Fruit fly (Drosophila melanogaster) whole organism, embryonic: ENCODE results near the gene CG15498.

ENCODE experiments used
- Atf-2 ChIP-seq: fragments of 200-800 bp; sonication (Bioruptor generic); optimal IDR thresholded peaks from 2 replicates; lab custom pipeline; 2016; ENCODE audit warnings: missing biosample characterization, missing genetic modification characterization
- CG10431 ChIP-seq: fragments of 200-800 bp; sonication (Bioruptor generic); optimal IDR thresholded peaks from 3 replicates; lab custom pipeline; 2018; ENCODE audit warnings: missing biosample characterization, mild to moderate bottlenecking, missing genetic modification characterization
- CG11085 ChIP-seq: fragments of 200-800 bp; sonication (Bioruptor generic); IDR thresholded peaks from 2 replicates; pipeline ENCODE4 v1.3.6; 2022; ENCODE audit warnings: missing biosample characterization, missing genetic modification characterization
- CG11504 ChIP-seq: fragments of 200-800 bp; sonication (Bioruptor generic); optimal IDR thresholded peaks from 3 replicates; lab custom pipeline; 2019; ENCODE audit warnings: missing biosample characterization, mild to moderate bottlenecking, missing genetic modification characterization, moderate library complexity
- CG12219 ChIP-seq: fragments of 200-800 bp; sonication (Bioruptor generic); optimal IDR thresholded peaks from 3 replicates; lab custom pipeline; 2018; ENCODE audit warnings: missing biosample characterization, mild to moderate bottlenecking, missing genetic modification characterization
- CG12769 ChIP-seq: fragments of 200-800 bp; sonication (Bioruptor generic); optimal IDR thresholded peaks from 2 replicates; lab custom pipeline; 2019; ENCODE audit warnings: missing biosample characterization, mild to moderate bottlenecking, missing genetic modification characterization, moderate library complexity
- CG13775 ChIP-seq: fragments of 200-800 bp; sonication (Bioruptor generic); optimal IDR thresholded peaks from 3 replicates; lab custom pipeline; 2017; ENCODE audit warnings: missing biosample characterization, mild to moderate bottlenecking, missing genetic modification characterization
- CG14014 ChIP-seq: fragments of 200-800 bp; sonication (Bioruptor generic); IDR thresholded peaks from 2 replicates; pipeline ENCODE4 v1.3.6; 2022; ENCODE audit warnings: missing biosample characterization, missing genetic modification characterization
- CG1603 ChIP-seq: fragments of 200-800 bp; sonication (Bioruptor generic); optimal IDR thresholded peaks from 2 replicates; lab custom pipeline; 2019; ENCODE audit warnings: missing biosample characterization, mild to moderate bottlenecking, missing genetic modification characterization, moderate library complexity
- CG18011 ChIP-seq: fragments of 200-800 bp; sonication (Bioruptor generic); optimal IDR thresholded peaks from 2 replicates; lab custom pipeline; 2017; ENCODE audit warnings: missing biosample characterization, missing genetic modification characterization, mild to moderate bottlenecking, moderate library complexity, missing genotype
- CG2202 ChIP-seq: fragments of 200-800 bp; sonication (Bioruptor generic); optimal IDR thresholded peaks from 2 replicates; lab custom pipeline; 2018; ENCODE audit warnings: missing biosample characterization, mild to moderate bottlenecking, missing genetic modification characterization
- CG30020 ChIP-seq: fragments of 200-800 bp; optimal IDR thresholded peaks from 2 replicates; lab custom pipeline; 2019; ENCODE audit warnings: missing biosample characterization, mild to moderate bottlenecking, missing genetic modification characterization, moderate library complexity
- CG31365 ChIP-seq: fragments of 200-800 bp; sonication (Bioruptor generic); optimal IDR thresholded peaks from 2 replicates; lab custom pipeline; 2018; ENCODE audit warnings: missing biosample characterization, mild to moderate bottlenecking, missing genetic modification characterization
- CG34224 ChIP-seq: fragments of 200-800 bp; sonication (Bioruptor generic); IDR thresholded peaks from 3 replicates; pipeline ENCODE4 v1.3.6; 2022; ENCODE audit warnings: missing biosample characterization, missing genetic modification characterization; ENCODE audit not compliant: partially characterized antibody
- CG34376 ChIP-seq: fragments of 200-800 bp; sonication (Bioruptor generic); optimal IDR thresholded peaks from 2 replicates; lab custom pipeline; 2018; ENCODE audit warnings: missing biosample characterization, mild to moderate bottlenecking, missing genetic modification characterization
- CG3847 ChIP-seq: fragments of 200-800 bp; sonication (Bioruptor generic); IDR thresholded peaks from 2 replicates; pipeline ENCODE4 v1.3.6; 2022; ENCODE audit warnings: missing biosample characterization, missing genetic modification characterization
- CG4328 ChIP-seq: fragments of 200-800 bp; sonication (Bioruptor generic); optimal IDR thresholded peaks from 3 replicates; lab custom pipeline; 2017; ENCODE audit warnings: missing biosample characterization, missing genetic modification reagents, missing genetic modification characterization
- CG43689 ChIP-seq: fragments of 200-800 bp; sonication (Bioruptor generic); IDR thresholded peaks from 2 replicates; pipeline ENCODE4 v1.3.6; 2022; ENCODE audit warnings: missing biosample characterization, missing genetic modification characterization
- CG4707 ChIP-seq: fragments of 200-800 bp; sonication (Bioruptor generic); optimal IDR thresholded peaks from 2 replicates; lab custom pipeline; 2018; ENCODE audit warnings: missing biosample characterization, mild to moderate bottlenecking, missing genetic modification characterization, moderate library complexity
- CG6791 ChIP-seq: fragments of 200-800 bp; sonication (Bioruptor generic); IDR thresholded peaks from 3 replicates; pipeline ENCODE4 v1.3.6; 2022; ENCODE audit warnings: missing biosample characterization, missing genetic modification characterization; ENCODE audit not compliant: partially characterized antibody
- CG6813 ChIP-seq: fragments of 200-800 bp; sonication (Bioruptor generic); optimal IDR thresholded peaks from 2 replicates; lab custom pipeline; 2017; ENCODE audit warnings: missing biosample characterization, missing genetic modification characterization, mild to moderate bottlenecking, moderate library complexity, missing genetic modification reagents
- CG7271 ChIP-seq: fragments of 200-800 bp; sonication (Bioruptor generic); optimal IDR thresholded peaks from 2 replicates; lab custom pipeline; 2018; ENCODE audit warnings: missing biosample characterization, mild to moderate bottlenecking, missing genetic modification characterization, moderate library complexity
- CG7372 ChIP-seq: fragments of 200-800 bp; sonication (Bioruptor generic); IDR thresholded peaks from 2 replicates; pipeline ENCODE4 v1.3.6; 2022; ENCODE audit warnings: missing biosample characterization, missing genetic modification characterization
- CG7963 ChIP-seq: fragments of 200-800 bp; sonication (Bioruptor generic); IDR thresholded peaks from 3 replicates; pipeline ENCODE4 v1.3.6; 2022; ENCODE audit warnings: missing biosample characterization, missing genetic modification characterization; ENCODE audit not compliant: partially characterized antibody
- CG7987 ChIP-seq: fragments of 200-800 bp; sonication (Bioruptor generic); optimal IDR thresholded peaks from 2 replicates; lab custom pipeline; 2018; ENCODE audit warnings: missing biosample characterization, mild to moderate bottlenecking, missing genetic modification characterization, moderate library complexity
- CG8359 ChIP-seq: fragments of 200-800 bp; sonication (Bioruptor generic); optimal IDR thresholded peaks from 2 replicates; lab custom pipeline; 2017; ENCODE audit warnings: missing biosample characterization, mild to moderate bottlenecking, missing genetic modification characterization, borderline replicate concordance
- CG8924 ChIP-seq: fragments of 200-800 bp; optimal IDR thresholded peaks from 3 replicates; lab custom pipeline; 2019; ENCODE audit warnings: missing biosample characterization, mild to moderate bottlenecking, missing genetic modification characterization, moderate library complexity
- CoRest ChIP-seq: fragments of 200-800 bp; sonication (Bioruptor generic); optimal IDR thresholded peaks from 3 replicates; lab custom pipeline; 2018; ENCODE audit warnings: missing biosample characterization, mild to moderate bottlenecking, missing genetic modification characterization, moderate library complexity
- CrebB ChIP-seq: fragments of 200-800 bp; sonication (Bioruptor generic); optimal IDR thresholded peaks from 3 replicates; lab custom pipeline; 2018; ENCODE audit warnings: missing biosample characterization, mild to moderate bottlenecking, missing genetic modification characterization
- ERR ChIP-seq: fragments of 200-800 bp; sonication (Bioruptor generic); optimal IDR thresholded peaks from 2 replicates; lab custom pipeline; 2016; ENCODE audit warnings: missing biosample characterization, missing genetic modification characterization
- Ets97D ChIP-seq: fragments of 200-800 bp; sonication (Bioruptor generic); optimal IDR thresholded peaks from 3 replicates; lab custom pipeline; 2016; ENCODE audit warnings: missing biosample characterization, missing genetic modification characterization
- Kr ChIP-seq: fragments of 200-800 bp; sonication (Bioruptor generic); optimal IDR thresholded peaks from 2 replicates; lab custom pipeline; 2017; ENCODE audit warnings: missing biosample characterization, mild to moderate bottlenecking, missing genetic modification characterization
- Nf-YB ChIP-seq: fragments of 200-800 bp; sonication (Bioruptor generic); optimal IDR thresholded peaks from 3 replicates; lab custom pipeline; 2019; ENCODE audit warnings: missing biosample characterization, mild to moderate bottlenecking, missing genetic modification characterization, moderate library complexity
- Nf-YC ChIP-seq: fragments of 200-800 bp; optimal IDR thresholded peaks from 3 replicates; lab custom pipeline; 2019; ENCODE audit warnings: missing biosample characterization, mild to moderate bottlenecking, missing genetic modification characterization, moderate library complexity
- Ravus ChIP-seq: fragments of 200-800 bp; sonication (Bioruptor generic); IDR thresholded peaks from 2 replicates; pipeline ENCODE4 v1.3.6; 2022; ENCODE audit warnings: missing biosample characterization, missing genetic modification characterization
- Side ChIP-seq: fragments of 200-800 bp; sonication (Bioruptor generic); optimal IDR thresholded peaks from 2 replicates; lab custom pipeline; 2016; ENCODE audit warnings: missing biosample characterization, missing genetic modification characterization
- ab ChIP-seq: fragments of 200-800 bp; sonication (Bioruptor generic); optimal IDR thresholded peaks from 2 replicates; lab custom pipeline; 2016; ENCODE audit warnings: missing biosample characterization, missing genetic modification characterization
- ara ChIP-seq: fragments of 200-800 bp; sonication (Bioruptor generic); IDR thresholded peaks from 2 replicates; pipeline ENCODE4 v1.3.6; 2022; ENCODE audit warnings: missing biosample characterization, missing genetic modification characterization
- ems ChIP-seq: fragments of 200-800 bp; sonication (Bioruptor generic); optimal IDR thresholded peaks from 3 replicates; lab custom pipeline; 2016; ENCODE audit warnings: missing biosample characterization, missing genetic modification characterization
- fd3F ChIP-seq: fragments of 200-800 bp; sonication (Bioruptor generic); optimal IDR thresholded peaks from 2 replicates; lab custom pipeline; 2018; ENCODE audit warnings: missing biosample characterization, mild to moderate bottlenecking, missing genetic modification characterization, moderate library complexity
- fd96Cb ChIP-seq: fragments of 200-800 bp; sonication (Bioruptor generic); optimal IDR thresholded peaks from 2 replicates; lab custom pipeline; 2018; ENCODE audit warnings: missing biosample characterization, mild to moderate bottlenecking, missing genetic modification characterization, moderate library complexity
- hbn ChIP-seq: fragments of 200-800 bp; sonication (Bioruptor generic); IDR thresholded peaks from 2 replicates; pipeline ENCODE4 v1.3.6; 2022; ENCODE audit warnings: missing biosample characterization, missing genetic modification characterization; ENCODE audit not compliant: partially characterized antibody
- jigr1 ChIP-seq: fragments of 200-800 bp; sonication (Bioruptor generic); IDR thresholded peaks from 3 replicates; pipeline ENCODE4 v1.3.6; 2022; ENCODE audit warnings: missing biosample characterization, missing genetic modification characterization
- klu ChIP-seq: fragments of 200-800 bp; sonication (Bioruptor generic); IDR thresholded peaks from 2 replicates; pipeline ENCODE4 v1.3.6; 2022; ENCODE audit warnings: missing biosample characterization, missing genetic modification characterization
- lab ChIP-seq: fragments of 200-800 bp; sonication (Bioruptor generic); optimal IDR thresholded peaks from 3 replicates; lab custom pipeline; 2017; ENCODE audit warnings: missing biosample characterization, missing genetic modification characterization, mild to moderate bottlenecking, moderate library complexity, missing genetic modification reagents
- nau ChIP-seq: fragments of 200-800 bp; sonication (Bioruptor generic); optimal IDR thresholded peaks from 3 replicates; lab custom pipeline; 2017; ENCODE audit warnings: missing biosample characterization, mild to moderate bottlenecking, missing genetic modification characterization, missing genetic modification reagents
- psq ChIP-seq: fragments of 200-800 bp; sonication (Bioruptor generic); optimal IDR thresholded peaks from 2 replicates; lab custom pipeline; 2017; ENCODE audit warnings: missing biosample characterization, missing genetic modification characterization
- seq ChIP-seq: fragments of 200-800 bp; sonication (Bioruptor generic); IDR thresholded peaks from 2 replicates; pipeline ENCODE4 v1.3.6; 2022; ENCODE audit warnings: missing biosample characterization, missing genetic modification characterization
- slou ChIP-seq: fragments of 200-800 bp; sonication (Bioruptor generic); optimal IDR thresholded peaks from 3 replicates; lab custom pipeline; 2016; ENCODE audit warnings: missing biosample characterization, missing genetic modification characterization
- z ChIP-seq: fragments of 200-800 bp; sonication (Bioruptor generic); IDR thresholded peaks from 3 replicates; pipeline ENCODE4 v1.3.6; 2022; ENCODE audit warnings: missing biosample characterization, missing genetic modification characterization

Gene CG15498

dm6 chr3R:21561427-21561872, 7.5 kb downstream of the CG15498 start (continued):
- TF ChIP-seq ara (no peak), Atf-2 (GFP tag; lab: Kevin White, UChicago) (no peak), CG2202 (tag; lab: Kevin White, UChicago) (no peak), CG7372 (GFP tag; lab: Robert Waterston, UW) (no peak), fd3F (GFP tag; lab: Kevin White, UChicago) (no peak), jigr1 (no peak), Nf-YC (tag; lab: Kevin White, UChicago) (peak; percentile 96), CG7963 (GFP tag; lab: Robert Waterston, UW) (no peak), CG18011 (GFP tag; lab: Kevin White, UChicago) (no peak), CG3847 (GFP tag; lab: Robert Waterston, UW) (no peak), Side (GFP tag; lab: Kevin White, UChicago) (no peak), CG7987 (GFP tag; lab: Kevin White, UChicago) (no peak), seq (GFP tag; lab: Robert Waterston, UW) (peak; percentile 72), CG8924 (tag; lab: Kevin White, UChicago) (no peak), CG6791 (GFP tag; lab: Robert Waterston, UW) (0 out of 3 replicates have a peak, but pooled peaks have one; percentile 11), lab (peak; percentile 37), CrebB (tag; lab: Kevin White, UChicago) (peak; percentile 48), CG30020 (no peak), hbn (no peak), Kr (GFP tag; lab: Kevin White, UChicago) (peak; percentile 24), nau (GFP tag; lab: Kevin White, UChicago) (no peak), CG34224 (GFP tag; lab: Robert Waterston, UW) (peak; percentile 24; the same call in 1 of the 3 replicates), ab (GFP tag; lab: Kevin White, UChicago) (no peak), slou (GFP tag; lab: Kevin White, UChicago) (no peak), fd96Cb (tag; lab: Kevin White, UChicago) (no peak), CG7271 (peak; percentile 63), ems (GFP tag; lab: Kevin White, UChicago) (no peak), CG4328 (GFP tag; lab: Kevin White, UChicago) (no peak), klu (GFP tag; lab: Robert Waterston, UW) (no peak), CG10431 (GFP tag; lab: Kevin White, UChicago) (peak; percentile 55), CG11085 (no peak), CG1603 (no peak), CG4707 (peak; percentile 42), psq (GFP tag; lab: Kevin White, UChicago) (no peak), Nf-YB (GFP tag; lab: Kevin White, UChicago) (peak; percentile 98), Ravus (GFP tag; lab: Robert Waterston, UW) (no peak), ERR (GFP tag; lab: Kevin White, UChicago) (no peak), CG34376 (GFP tag; lab: Kevin White, UChicago) (peak; percentile 41), CG43689 (no peak), CG31365 (tag; lab: Kevin White, UChicago) (peak; percentile 24), CoRest (tag; lab: Kevin White, UChicago) (no peak), CG11504 (tag; lab: Kevin White, UChicago) (no peak), Ets97D (peak; percentile 70), CG14014 (no peak), CG8359 (no peak), z (peak; percentile 98), CG12769 (tag; lab: Kevin White, UChicago) (no peak), CG6813 (peak; percentile 36), CG12219 (GFP tag; lab: Kevin White, UChicago) (peak; percentile 49), CG13775 (peak; percentile 25)
